Worm (Caenorhabditis elegans): ENCODE results near the gene F16F9.3.

The F16F9.3 gene

DNA sequence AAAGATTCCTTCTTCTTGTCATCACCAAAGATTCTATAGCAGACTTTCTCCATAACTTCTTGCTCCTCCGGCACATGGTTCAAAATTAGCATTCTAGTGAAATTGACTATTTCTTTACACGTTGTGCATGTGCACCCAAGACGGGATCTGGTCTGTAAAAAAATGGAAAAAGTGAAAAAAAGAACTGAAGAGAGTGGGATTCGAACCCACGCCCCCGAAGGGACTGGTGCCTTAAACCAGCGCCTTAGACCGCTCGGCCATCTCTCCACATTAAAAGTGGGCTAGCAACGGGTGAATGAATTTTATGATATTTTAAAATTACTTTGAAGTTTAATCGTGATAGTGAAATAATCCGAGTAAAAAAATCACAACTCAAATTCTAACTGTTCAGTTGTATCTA is 39.7 kb upstream of the F16F9.3 start (continued):
- TF ChIP-seq lin-38 (GFP tag; IDR thresholded peaks at IDR 0.05), result no peak
- TF ChIP-seq T20F7.1 (GFP tag; optimal IDR thresholded peaks at IDR 0.05), result no peak
- no peak for TF ChIP-seq ztf-11 (tag; optimal IDR thresholded peaks at IDR 0.05)
- TF ChIP-seq aha-1 (tag), result peak; percentile 72
- TF ChIP-seq zag-1 (tag; optimal IDR thresholded peaks at IDR 0.05), result no peak
- no peak for TF ChIP-seq rbr-2 (tag; optimal IDR thresholded peaks at IDR 0.05)
- 0 out of 2 replicates have a peak, but pooled peaks have one; percentile 23 for TF ChIP-seq vab-7 (GFP tag; IDR thresholded peaks at IDR 0.05)
- no peak for TF ChIP-seq ceh-44 (GFP tag; IDR thresholded peaks at IDR 0.05)
- TF ChIP-seq Y5F2A.4 (GFP tag; optimal IDR thresholded peaks at IDR 0.05), result no peak
- TF ChIP-seq pha-4 (GFP tag; IDR thresholded peaks at IDR 0.05), result no peak; the same call in 1 of the 2 replicates
- no peak for TF ChIP-seq pha-4 (tag; optimal IDR thresholded peaks at IDR 0.05)
- peak; percentile 38 for TF ChIP-seq mes-2 (tag; optimal IDR thresholded peaks at IDR 0.05; ENCODE audit: poor library complexity, severe bottlenecking)
- 0 out of 2 replicates have a peak, but pooled peaks have one; percentile 23 for TF ChIP-seq F44E2.7 (GFP tag; IDR thresholded peaks at IDR 0.05)

DNA sequence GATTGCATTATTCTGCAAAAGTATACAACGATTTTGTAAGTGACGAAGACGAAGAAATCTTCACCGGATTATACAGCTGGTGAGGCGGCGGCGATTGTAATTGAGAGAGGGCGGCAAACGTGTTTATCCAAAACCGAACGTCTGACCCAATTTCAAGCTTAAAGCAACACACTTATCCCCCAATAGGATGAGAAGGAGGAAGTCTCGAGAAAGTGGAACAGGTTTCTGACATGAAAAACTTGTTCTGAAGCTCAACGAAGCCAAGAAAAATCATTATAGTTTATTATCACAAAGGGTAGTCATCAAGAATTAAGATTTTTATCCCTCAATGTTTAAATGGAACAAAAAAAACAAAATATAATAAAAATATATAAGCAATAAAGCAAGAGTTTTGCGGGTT is 39.0 kb upstream of the F16F9.3 start, which contains the start of gene spp-13:
Gene spp-13, minus strand, starts transcription at position 143 of the 400 bp plus-strand sequence.
- TF ChIP-seq egl-43 (GFP tag; IDR thresholded peaks at IDR 0.05) (no peak), nhr-42 (GFP tag; IDR thresholded peaks at IDR 0.05) (peak; percentile 24; the same call in 1 of the 2 replicates), unc-62 (GFP tag; optimal IDR thresholded peaks at IDR 0.05 in 1 of 2) (no peak), unc-62 (tag; optimal IDR thresholded peaks at IDR 0.05) (no peak), vab-7 (GFP tag; IDR thresholded peaks at IDR 0.05) (no peak), hlh-11 (tag; optimal IDR thresholded peaks at IDR 0.05) (peak; percentile 43), egl-27 (tag; optimal IDR thresholded peaks at IDR 0.05) (no peak), duxl-1 (tag; optimal IDR thresholded peaks at IDR 0.05; ENCODE audit: poor library complexity) (no peak), fkh-10 (GFP tag; optimal IDR thresholded peaks at IDR 0.05) (no peak), dmd-6 (GFP tag; IDR thresholded peaks at IDR 0.05) (no peak), ceh-62 (tag; optimal IDR thresholded peaks at IDR 0.05) (no peak)

DNA sequence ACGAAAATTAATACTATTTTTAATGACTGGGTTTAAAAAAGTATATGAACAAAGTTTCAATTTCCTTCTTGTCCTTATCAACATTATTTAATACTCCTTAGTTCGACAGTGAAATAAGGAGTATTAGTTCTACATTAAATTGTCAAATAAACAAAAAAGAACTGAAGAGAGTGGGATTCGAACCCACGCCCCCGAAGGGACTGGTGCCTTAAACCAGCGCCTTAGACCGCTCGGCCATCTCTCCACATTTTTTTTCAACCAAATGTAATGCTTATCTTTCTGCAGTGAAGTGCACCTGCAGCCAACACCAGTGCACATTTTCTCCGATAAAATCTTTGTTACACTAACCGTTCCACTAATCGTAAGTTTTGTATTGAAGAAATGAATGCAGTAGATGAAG is 38.2 kb upstream of the F16F9.3 start:
- TF ChIP-seq R02D3.7 (tag; optimal IDR thresholded peaks at IDR 0.05), result no peak
- TF ChIP-seq vab-7 (GFP tag; IDR thresholded peaks at IDR 0.05), result peak; percentile 47; the same call in 1 of the 2 replicates
- no peak for TF ChIP-seq nhr-41 (GFP tag; IDR thresholded peaks at IDR 0.05)
- no peak for TF ChIP-seq mxl-3 (GFP tag; optimal IDR thresholded peaks at IDR 0.05)
- TF ChIP-seq attf-4 (tag; optimal IDR thresholded peaks at IDR 0.05), result no peak
- TF ChIP-seq skn-1 (tag; optimal IDR thresholded peaks at IDR 0.05), result no peak
- TF ChIP-seq nhr-77 (tag; optimal IDR thresholded peaks at IDR 0.05), result no peak
- TF ChIP-seq nhr-11 (tag; optimal IDR thresholded peaks at IDR 0.05), result no peak
- TF ChIP-seq egl-43 (GFP tag; IDR thresholded peaks at IDR 0.05), result peak; percentile 77
- TF ChIP-seq nhr-102 (tag; optimal IDR thresholded peaks at IDR 0.05), result no peak
- no peak for TF ChIP-seq Y48G9A.11 (GFP tag; IDR thresholded peaks at IDR 0.05)
- no peak for TF ChIP-seq daf-19 (GFP tag; conservative IDR thresholded peaks at IDR 0.05)
- TF ChIP-seq hlh-30 (tag; optimal IDR thresholded peaks at IDR 0.05; ENCODE audit: insufficient read depth), result no peak
- TF ChIP-seq lin-13 (GFP tag; optimal IDR thresholded peaks at IDR 0.05), result peak; percentile 7
- TF ChIP-seq saeg-2 (GFP tag; IDR thresholded peaks at IDR 0.05), result no peak
- no peak for TF ChIP-seq ceh-62 (tag; optimal IDR thresholded peaks at IDR 0.05)
- TF ChIP-seq lim-7 (GFP tag; IDR thresholded peaks at IDR 0.05), result peak; percentile 68
- TF ChIP-seq snpc-1.2 (GFP tag; IDR thresholded peaks at IDR 0.05), result peak; percentile 76
- no peak for TF ChIP-seq jun-1 (tag; optimal IDR thresholded peaks at IDR 0.05)
- no peak for TF ChIP-seq unc-130 (GFP tag; optimal IDR thresholded peaks at IDR 0.05)
- TF ChIP-seq dve-1 (tag; optimal IDR thresholded peaks at IDR 0.05; ENCODE audit: insufficient read depth), result peak; percentile 46
- TF ChIP-seq F37D6.2 (tag; optimal IDR thresholded peaks at IDR 0.05), result no peak
- peak; percentile 3 for TF ChIP-seq T20F7.1 (GFP tag; optimal IDR thresholded peaks at IDR 0.05)
- TF ChIP-seq dmd-6 (GFP tag; IDR thresholded peaks at IDR 0.05), result no peak
- no peak for TF ChIP-seq sdz-12 (GFP tag; optimal IDR thresholded peaks at IDR 0.05)
- no peak for TF ChIP-seq nhr-10 (tag; optimal IDR thresholded peaks at IDR 0.05)
- no peak for TF ChIP-seq ZK546.5 (tag; optimal IDR thresholded peaks at IDR 0.05)
- peak in 1 of 2 experiments; percentile 77 for TF ChIP-seq unc-62 (GFP tag; optimal IDR thresholded peaks at IDR 0.05 in 1 of 2)
- TF ChIP-seq unc-62 (tag; optimal IDR thresholded peaks at IDR 0.05), result no peak
- TF ChIP-seq nhr-76 (tag; optimal IDR thresholded peaks at IDR 0.05), result no peak
- TF ChIP-seq zip-11 (GFP tag; IDR thresholded peaks at IDR 0.05), result no peak
- TF ChIP-seq tra-1 (GFP tag; IDR thresholded peaks at IDR 0.05), result peak; percentile 40; the same call in 1 of the 2 replicates
- TF ChIP-seq ztf-11 (tag; optimal IDR thresholded peaks at IDR 0.05), result no peak
- no peak for TF ChIP-seq aha-1 (tag)
